Fruit fly (Drosophila melanogaster): ENCODE results near the gene CG43125.
A peak's percentile ranks its signal among the peaks of the same experiment; 100 is the strongest.

The CG43125 gene

DNA sequence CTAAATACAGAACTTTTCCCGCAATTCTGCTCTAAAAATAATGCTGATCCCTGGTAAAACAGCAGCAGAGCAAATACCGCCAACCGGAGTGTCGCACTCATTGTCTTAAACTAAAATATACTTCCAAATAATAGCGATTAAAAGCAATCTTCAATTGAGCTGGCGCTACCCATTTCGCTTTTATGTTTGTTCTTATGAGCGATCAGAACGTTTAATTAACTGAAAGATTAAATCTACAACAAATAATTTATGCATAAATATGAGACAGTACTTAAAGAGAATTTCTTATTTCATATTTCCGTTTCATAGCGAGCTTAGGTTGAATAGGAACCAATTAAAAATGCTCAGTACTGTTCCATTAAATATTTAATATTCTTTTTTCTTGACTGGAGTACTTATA, at the start of gene CG43125:
Gene CG43125 (minus strand): TSS at position 101 of the 400 bp plus-strand sequence.
- TF ChIP-seq Smox (GFP tag; optimal IDR thresholded peaks at IDR 0.05) (no peak), Sox102F (GFP tag; optimal IDR thresholded peaks at IDR 0.05) (no peak), lz (GFP tag; optimal IDR thresholded peaks at IDR 0.05) (no peak), spab (GFP tag; optimal IDR thresholded peaks at IDR 0.05) (no peak), OdsH (GFP tag; optimal IDR thresholded peaks at IDR 0.05) (no peak), fd59A (GFP tag; optimal IDR thresholded peaks at IDR 0.05) (no peak)

DNA sequence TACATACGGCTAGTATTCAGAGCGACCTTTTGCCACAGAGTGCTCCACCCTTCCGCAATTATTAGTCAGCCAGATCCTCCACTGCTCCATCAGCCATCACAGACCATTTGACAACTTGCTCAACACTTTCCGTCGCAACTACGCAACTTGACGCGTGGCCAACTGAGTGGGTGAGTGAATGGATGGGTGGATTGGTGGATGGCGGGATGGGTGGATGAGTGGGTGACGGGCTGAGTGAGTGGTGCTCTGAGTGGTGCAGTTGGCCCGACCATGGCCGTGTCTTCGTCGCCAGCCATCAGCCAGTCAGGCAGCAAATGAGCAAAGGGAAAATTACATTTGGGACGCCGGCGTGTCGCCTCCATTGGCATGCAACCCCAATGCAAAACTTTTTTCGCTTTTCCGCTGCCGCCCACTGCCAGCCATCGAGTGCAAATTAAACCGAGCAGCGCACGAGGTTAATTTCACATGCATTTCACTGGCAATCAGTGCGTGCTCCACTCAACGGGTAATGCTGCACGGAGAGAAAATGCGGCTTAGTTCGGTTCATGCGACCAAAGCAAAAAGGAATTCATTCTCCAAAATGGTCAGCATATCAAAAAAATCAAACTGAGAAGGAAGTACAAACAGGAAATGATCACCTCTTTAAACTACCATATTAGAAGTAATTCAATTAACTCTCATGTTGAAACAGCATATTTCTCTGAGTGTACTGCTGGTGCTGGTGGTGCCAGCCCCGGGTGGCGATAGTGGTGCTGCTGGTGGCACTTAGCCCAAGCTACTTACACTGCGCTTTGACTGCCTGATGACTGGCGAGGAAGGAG, 44.7 kb upstream of the CG43125 start:
- TF ChIP-seq CG10669 (GFP tag; optimal IDR thresholded peaks at IDR 0.05) (no peak), Ets96B (tag; optimal IDR thresholded peaks at IDR 0.05) (no peak), CG6808 (GFP tag; optimal IDR thresholded peaks at IDR 0.05) (no peak), Eip93F (GFP tag; optimal IDR thresholded peaks at IDR 0.05) (no peak), CG1621 (tag; optimal IDR thresholded peaks at IDR 0.05) (no peak), CG11294 (GFP tag; IDR thresholded peaks at IDR 0.05) (0 out of 2 replicates have a peak, but pooled peaks have one; percentile 19), CG6276 (GFP tag; optimal IDR thresholded peaks at IDR 0.05) (peak; percentile 8), CG11902 (GFP tag; optimal IDR thresholded peaks at IDR 0.05) (no peak), Ets21C (GFP tag; optimal IDR thresholded peaks at IDR 0.05) (no peak), achi (GFP tag; optimal IDR thresholded peaks at IDR 0.05) (peak; percentile 9), CG6163 (GFP tag; IDR thresholded peaks at IDR 0.05) (0 out of 3 replicates have a peak, but pooled peaks have one; percentile 33), esn (GFP tag; optimal IDR thresholded peaks at IDR 0.05) (no peak), lz (GFP tag; optimal IDR thresholded peaks at IDR 0.05) (no peak), CG16779 (tag; optimal IDR thresholded peaks at IDR 0.05) (no peak), Hr39 (GFP tag; optimal IDR thresholded peaks at IDR 0.05) (no peak), dac (GFP tag; optimal IDR thresholded peaks at IDR 0.05) (no peak), OdsH (GFP tag; optimal IDR thresholded peaks at IDR 0.05) (peak; percentile 11), CG6792 (GFP tag; optimal IDR thresholded peaks at IDR 0.05) (no peak), Eip75B (GFP tag; optimal IDR thresholded peaks at IDR 0.05) (no peak), Blimp-1 (GFP tag; optimal IDR thresholded peaks at IDR 0.05) (no peak), Sox15 (GFP tag; optimal IDR thresholded peaks at IDR 0.05) (no peak), net (GFP tag; optimal IDR thresholded peaks at IDR 0.05) (no peak), dsx (GFP tag; optimal IDR thresholded peaks at IDR 0.05; ENCODE audit: poor library complexity, severe bottlenecking) (no peak), CG4318 (GFP tag; optimal IDR thresholded peaks at IDR 0.05) (peak; percentile 19), CG11762 (GFP tag; optimal IDR thresholded peaks at IDR 0.05; ENCODE audit: insufficient read depth) (no peak), eg (GFP tag; IDR thresholded peaks at IDR 0.05) (peak; percentile 61; the same call in 2 of the 3 replicates), salr (GFP tag; optimal IDR thresholded peaks at IDR 0.05) (no peak), Gug (GFP tag; IDR thresholded peaks at IDR 0.05) (no peak), acj6 (GFP tag; optimal IDR thresholded peaks at IDR 0.05) (no peak), CG34406 (GFP tag; optimal IDR thresholded peaks at IDR 0.05) (no peak), CG32006 (GFP tag; optimal IDR thresholded peaks at IDR 0.05) (peak; percentile 56), Eip78C (GFP tag) (peak; percentile 49), ss (GFP tag; optimal IDR thresholded peaks at IDR 0.05) (no peak), vri (GFP tag; optimal IDR thresholded peaks at IDR 0.05) (no peak), Hr38 (GFP tag; optimal IDR thresholded peaks at IDR 0.05) (no peak), fkh (GFP tag; optimal IDR thresholded peaks at IDR 0.05) (no peak), CG9139 (GFP tag; optimal IDR thresholded peaks at IDR 0.05) (no peak), fd59A (GFP tag; optimal IDR thresholded peaks at IDR 0.05) (no peak), CG8319 (GFP tag; optimal IDR thresholded peaks at IDR 0.05) (no peak), Hr4 (GFP tag; optimal IDR thresholded peaks at IDR 0.05) (peak; percentile 54), fd85E (GFP tag; optimal IDR thresholded peaks at IDR 0.05) (no peak), Smox (GFP tag; optimal IDR thresholded peaks at IDR 0.05) (no peak), CG10631 (GFP tag; optimal IDR thresholded peaks at IDR 0.05) (no peak), CG31627 (GFP tag; optimal IDR thresholded peaks at IDR 0.05) (no peak), svp (GFP tag) (peak; percentile 25), CG8119 (GFP tag; IDR thresholded peaks at IDR 0.05) (0 out of 3 replicates have a peak, but pooled peaks have one; percentile 27)

Measured in whole organism, prepupa.